Fruit fly (Drosophila melanogaster): Measurements from ENCODE around the gene CG8607.

The CG8607 gene

DNA sequence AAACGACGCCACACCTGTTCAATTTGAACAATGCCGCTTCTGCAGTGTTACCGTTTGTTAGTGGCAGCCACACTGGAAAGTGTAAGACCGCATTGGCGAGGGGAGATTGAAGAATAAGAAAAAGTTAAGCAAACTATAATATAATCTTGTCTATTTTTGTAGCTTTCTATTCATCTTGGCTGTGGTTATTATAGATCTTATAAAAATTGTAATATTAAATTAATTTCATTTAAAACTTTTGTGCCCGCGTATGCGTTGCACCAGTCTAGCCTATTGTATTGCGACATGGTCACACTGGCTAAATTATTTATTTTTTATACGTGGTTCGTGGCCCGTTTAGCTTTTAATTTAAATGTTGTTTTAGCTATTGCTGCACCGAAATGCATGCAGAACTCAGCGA lies 3.5 kb downstream of the CG8607 start, which contains the start of the genes RhoGEF4 and Rint1 (continued):
- no peak for TF ChIP-seq CG4328 (GFP tag; optimal IDR thresholded peaks at IDR 0.05)
- peak; percentile 79 for TF ChIP-seq Myb (GFP tag; optimal IDR thresholded peaks at IDR 0.05)
- TF ChIP-seq CG15073 (GFP tag; optimal IDR thresholded peaks at IDR 0.05), result no peak
- peak; percentile 22 for TF ChIP-seq CG6254 (GFP tag; optimal IDR thresholded peaks at IDR 0.05)
- peak; percentile 28 for TF ChIP-seq nerfin-1 (tag; optimal IDR thresholded peaks at IDR 0.05)
- no peak for TF ChIP-seq h (optimal IDR thresholded peaks at IDR 0.05)
- TF ChIP-seq Nf-YC (tag; optimal IDR thresholded peaks at IDR 0.05), result no peak
- peak; percentile 80; the same call in 2 of the 3 replicates for TF ChIP-seq ken (GFP tag; IDR thresholded peaks at IDR 0.05)
- TF ChIP-seq CG4360 (GFP tag; IDR thresholded peaks at IDR 0.05), result no peak
- TF ChIP-seq sob (GFP tag; IDR thresholded peaks at IDR 0.05), result peak; percentile 78
- TF ChIP-seq dpn (GFP tag; optimal IDR thresholded peaks at IDR 0.05), result peak; percentile 56 to 77
- TF ChIP-seq CG9727 (GFP tag; optimal IDR thresholded peaks at IDR 0.05), result peak; percentile 62
- no peak for TF ChIP-seq toy (GFP tag; IDR thresholded peaks at IDR 0.05)
- TF ChIP-seq ems (GFP tag; optimal IDR thresholded peaks at IDR 0.05), result no peak
- TF ChIP-seq ac (GFP tag; optimal IDR thresholded peaks at IDR 0.05), result no peak
- TF ChIP-seq gsb (GFP tag; IDR thresholded peaks at IDR 0.05), result no peak
- peak; percentile 39 for TF ChIP-seq CG8944 (GFP tag; optimal IDR thresholded peaks at IDR 0.05)
- TF ChIP-seq PHDP (tag; optimal IDR thresholded peaks at IDR 0.05), result peak; percentile 64
- peak; percentile 28 for TF ChIP-seq CG31388 (GFP tag; optimal IDR thresholded peaks at IDR 0.05)
- no peak for TF ChIP-seq eve (GFP tag; optimal IDR thresholded peaks at IDR 0.05)
- no peak for TF ChIP-seq Antp (GFP tag; optimal IDR thresholded peaks at IDR 0.05)
- TF ChIP-seq fd96Cb (tag; optimal IDR thresholded peaks at IDR 0.05), result peak; percentile 43
- TF ChIP-seq Trl (optimal IDR thresholded peaks at IDR 0.05), result no peak
- TF ChIP-seq Trl (GFP tag; optimal IDR thresholded peaks at IDR 0.05), result peak; percentile 21
- peak; percentile 29 for TF ChIP-seq maf-S (GFP tag; optimal IDR thresholded peaks at IDR 0.05)
- TF ChIP-seq CG9215 (GFP tag; IDR thresholded peaks at IDR 0.05), result peak; percentile 71
- TF ChIP-seq CG10431 (GFP tag; optimal IDR thresholded peaks at IDR 0.05), result no peak
- peak; percentile 72 for TF ChIP-seq CG7839 (tag; optimal IDR thresholded peaks at IDR 0.05)
- TF ChIP-seq CG17328 (GFP tag; IDR thresholded peaks at IDR 0.05), result peak; percentile 63
- peak; percentile 58; the same call in 1 of the 2 replicates for TF ChIP-seq CG7372 (GFP tag; IDR thresholded peaks at IDR 0.05)
- no peak for TF ChIP-seq dmrt99B (tag; optimal IDR thresholded peaks at IDR 0.05)
- peak; percentile 57 for TF ChIP-seq HLH54F (GFP tag; optimal IDR thresholded peaks at IDR 0.05)
- TF ChIP-seq wor (GFP tag; IDR thresholded peaks at IDR 0.05), result peak; percentile 72
- peak; percentile 61 for TF ChIP-seq scrt (GFP tag; optimal IDR thresholded peaks at IDR 0.05)
- TF ChIP-seq wdn (GFP tag; IDR thresholded peaks at IDR 0.05), result peak; percentile 73
- no peak for TF ChIP-seq HHEX (GFP tag; optimal IDR thresholded peaks at IDR 0.05)
- TF ChIP-seq Neu2 (GFP tag; optimal IDR thresholded peaks at IDR 0.05; ENCODE audit: borderline replicate concordance), result no peak
- TF ChIP-seq Atf6 (GFP tag; IDR thresholded peaks at IDR 0.05), result 0 out of 2 replicates have a peak, but pooled peaks have one; percentile 62
- TF ChIP-seq Atf3 (GFP tag; optimal IDR thresholded peaks at IDR 0.05), result peak; percentile 37
- no peak for TF ChIP-seq CG14860 (GFP tag; IDR thresholded peaks at IDR 0.05; ENCODE audit: partially characterized antibody)
- no peak for TF ChIP-seq CTCF (GFP tag; optimal IDR thresholded peaks at IDR 0.05)
- no peak for TF ChIP-seq Hmx (GFP tag; optimal IDR thresholded peaks at IDR 0.05)
- peak; percentile 86 for TF ChIP-seq Rfx (GFP tag; IDR thresholded peaks at IDR 0.05)
- TF ChIP-seq gce (GFP tag; IDR thresholded peaks at IDR 0.05), result no peak
- TF ChIP-seq CG17568 (GFP tag; optimal IDR thresholded peaks at IDR 0.05), result no peak
- TF ChIP-seq CG9932 (GFP tag; IDR thresholded peaks at IDR 0.05), result peak; percentile 92
- TF ChIP-seq slou (GFP tag; optimal IDR thresholded peaks at IDR 0.05), result peak; percentile 31
- peak; percentile 75 for TF ChIP-seq lmd (GFP tag; IDR thresholded peaks at IDR 0.05)
- no peak for TF ChIP-seq CG2875 (GFP tag; optimal IDR thresholded peaks at IDR 0.05)
- peak; percentile 54 for TF ChIP-seq CG4820 (GFP tag; optimal IDR thresholded peaks at IDR 0.05)
- TF ChIP-seq CG5245 (GFP tag; optimal IDR thresholded peaks at IDR 0.05), result no peak
- TF ChIP-seq org-1 (GFP tag; optimal IDR thresholded peaks at IDR 0.05), result no peak
- TF ChIP-seq tin (GFP tag; optimal IDR thresholded peaks at IDR 0.05), result peak; percentile 80
- TF ChIP-seq CG43689 (GFP tag; IDR thresholded peaks at IDR 0.05), result no peak
